Fruit fly (Drosophila melanogaster): ENCODE results near the gene CG10877.

CG10877 gene

DNA sequence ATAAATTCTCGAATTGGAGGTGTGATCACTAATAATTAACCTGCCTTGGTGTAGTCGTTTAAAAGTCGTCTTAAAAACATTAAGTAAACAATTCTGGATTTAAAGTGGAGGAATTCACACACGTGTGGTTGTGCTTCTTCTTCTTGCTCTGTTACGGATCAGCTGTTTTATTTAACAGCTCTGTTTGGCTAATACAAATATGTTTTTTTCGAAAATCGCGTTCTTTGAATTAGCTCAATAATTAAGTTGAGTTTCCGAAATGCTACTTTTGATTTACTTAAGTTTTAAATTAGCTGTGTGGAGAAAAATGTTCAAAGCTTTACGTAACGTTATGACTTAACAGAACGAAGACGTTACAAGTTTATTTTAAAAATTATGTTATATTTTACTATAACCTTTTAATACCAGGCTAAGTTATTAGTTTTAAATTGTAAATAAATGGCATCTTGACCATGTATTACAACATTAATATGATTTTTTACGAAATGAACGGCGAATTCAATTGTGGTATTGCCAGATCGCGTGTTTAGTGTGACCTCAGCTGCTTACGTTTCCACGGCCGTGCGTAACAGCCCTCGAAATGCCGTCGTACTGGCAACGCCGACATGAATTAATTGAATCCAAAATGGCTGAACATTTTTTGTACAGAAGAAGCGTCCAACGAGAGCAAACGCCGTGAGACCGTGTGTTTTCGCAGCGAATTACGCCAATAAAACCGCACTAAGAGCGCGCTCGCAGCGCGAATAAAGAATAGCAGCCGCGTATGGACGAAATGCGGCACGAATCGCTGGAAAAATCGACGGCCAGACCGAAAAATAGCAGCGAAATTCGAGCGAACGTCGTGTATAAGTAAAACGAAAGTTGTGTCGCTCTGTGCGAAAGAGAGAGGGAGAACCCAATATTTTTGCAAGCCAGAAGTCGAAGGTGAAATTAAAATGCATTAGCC is 28.9 kb upstream of the CG10877 start, which contains the start of the genes Pus1 and bon (continued):
- TF ChIP-seq CG10366 (GFP tag; IDR thresholded peaks at IDR 0.05) (no peak), sisA (GFP tag; IDR thresholded peaks at IDR 0.05) (peak; percentile 42; the same call in 1 of the 2 replicates), Opbp (GFP tag; IDR thresholded peaks at IDR 0.05; ENCODE audit: partially characterized antibody) (0 out of 3 replicates have a peak, but pooled peaks have one; percentile 30), Pdp1 (GFP tag; optimal IDR thresholded peaks at IDR 0.05) (peak in 1 of 2 experiments; percentile 87), CG13624 (GFP tag; optimal IDR thresholded peaks at IDR 0.05) (peak; percentile 8), CG2129 (GFP tag; IDR thresholded peaks at IDR 0.05; ENCODE audit: partially characterized antibody) (no peak), prd (optimal IDR thresholded peaks at IDR 0.05) (no peak), prd (GFP tag; IDR thresholded peaks at IDR 0.05) (peak; percentile 12; the same call in 1 of the 3 replicates), CG10147 (GFP tag; optimal IDR thresholded peaks at IDR 0.05) (no peak), CG4404 (GFP tag; IDR thresholded peaks at IDR 0.05) (no peak), CG34224 (GFP tag; IDR thresholded peaks at IDR 0.05; ENCODE audit: partially characterized antibody) (peak; percentile 20; the same call in 1 of the 3 replicates), CG34376 (GFP tag; optimal IDR thresholded peaks at IDR 0.05) (peak; percentile 10), CG7987 (GFP tag; optimal IDR thresholded peaks at IDR 0.05) (peak; percentile 32), Bgb (GFP tag; IDR thresholded peaks at IDR 0.05; ENCODE audit: partially characterized antibody) (peak; percentile 57), Lhr (GFP tag; optimal IDR thresholded peaks at IDR 0.05) (peak; percentile 51), ftz-f1 (GFP tag; optimal IDR thresholded peaks at IDR 0.05) (peak; percentile 85), CG31441 (GFP tag; IDR thresholded peaks at IDR 0.05) (0 out of 2 replicates have a peak, but pooled peaks have one; percentile 21), Dp (GFP tag; optimal IDR thresholded peaks at IDR 0.05) (peak; percentile 35), oc (tag; optimal IDR thresholded peaks at IDR 0.05) (peak; percentile 9), CG17385 (GFP tag; optimal IDR thresholded peaks at IDR 0.05) (peak; percentile 95), CG18262 (tag; optimal IDR thresholded peaks at IDR 0.05) (peak; percentile 21), zen2 (GFP tag; IDR thresholded peaks at IDR 0.05; ENCODE audit: partially characterized antibody) (no peak), Kr (GFP tag; optimal IDR thresholded peaks at IDR 0.05) (no peak), zen (tag; optimal IDR thresholded peaks at IDR 0.05) (peak; percentile 74), kni (GFP tag; optimal IDR thresholded peaks at IDR 0.05) (peak; percentile 30), otp (GFP tag; IDR thresholded peaks at IDR 0.05) (peak; percentile 1; the same call in 1 of the 3 replicates), Ets97D (GFP tag; optimal IDR thresholded peaks at IDR 0.05) (peak; percentile 83), Side (GFP tag; optimal IDR thresholded peaks at IDR 0.05) (peak; percentile 41), zfh2 (GFP tag; optimal IDR thresholded peaks at IDR 0.05) (peak; percentile 17), pnt (GFP tag; optimal IDR thresholded peaks at IDR 0.05) (no peak), MESR4 (GFP tag; optimal IDR thresholded peaks at IDR 0.05) (peak; percentile 84), Dad (GFP tag; optimal IDR thresholded peaks at IDR 0.05) (no peak), Chrac-16 (GFP tag; optimal IDR thresholded peaks at IDR 0.05) (peak; percentile 16), CG17912 (GFP tag; optimal IDR thresholded peaks at IDR 0.05) (peak; percentile 28), CG10267 (tag; optimal IDR thresholded peaks at IDR 0.05) (peak; percentile 40), NFAT (GFP tag; IDR thresholded peaks at IDR 0.05) (0 out of 2 replicates have a peak, but pooled peaks have one; percentile 13), Deaf1 (tag; optimal IDR thresholded peaks at IDR 0.05) (peak; percentile 63), sug (tag; optimal IDR thresholded peaks at IDR 0.05) (peak; percentile 47), CG9437 (GFP tag; optimal IDR thresholded peaks at IDR 0.05) (peak; percentile 100), CG7963 (GFP tag; IDR thresholded peaks at IDR 0.05; ENCODE audit: partially characterized antibody) (no peak), CG14441 (GFP tag; IDR thresholded peaks at IDR 0.05) (peak; percentile 74), bowl (GFP tag; IDR thresholded peaks at IDR 0.05) (no peak), Xbp1 (GFP tag; optimal IDR thresholded peaks at IDR 0.05) (peak; percentile 39), MBD-R2 (GFP tag; IDR thresholded peaks at IDR 0.05) (0 out of 2 replicates have a peak, but pooled peaks have one; percentile 34), CG8924 (tag; optimal IDR thresholded peaks at IDR 0.05) (peak; percentile 36), abd-A (tag; optimal IDR thresholded peaks at IDR 0.05) (no peak), insv (GFP tag; optimal IDR thresholded peaks at IDR 0.05) (no peak)
